Fruit fly (Drosophila melanogaster): ENCODE measurements around the gene CG17147.
A peak's percentile ranks its signal among the peaks of the same experiment; 100 is the strongest.

Gene CG17147

DNA sequence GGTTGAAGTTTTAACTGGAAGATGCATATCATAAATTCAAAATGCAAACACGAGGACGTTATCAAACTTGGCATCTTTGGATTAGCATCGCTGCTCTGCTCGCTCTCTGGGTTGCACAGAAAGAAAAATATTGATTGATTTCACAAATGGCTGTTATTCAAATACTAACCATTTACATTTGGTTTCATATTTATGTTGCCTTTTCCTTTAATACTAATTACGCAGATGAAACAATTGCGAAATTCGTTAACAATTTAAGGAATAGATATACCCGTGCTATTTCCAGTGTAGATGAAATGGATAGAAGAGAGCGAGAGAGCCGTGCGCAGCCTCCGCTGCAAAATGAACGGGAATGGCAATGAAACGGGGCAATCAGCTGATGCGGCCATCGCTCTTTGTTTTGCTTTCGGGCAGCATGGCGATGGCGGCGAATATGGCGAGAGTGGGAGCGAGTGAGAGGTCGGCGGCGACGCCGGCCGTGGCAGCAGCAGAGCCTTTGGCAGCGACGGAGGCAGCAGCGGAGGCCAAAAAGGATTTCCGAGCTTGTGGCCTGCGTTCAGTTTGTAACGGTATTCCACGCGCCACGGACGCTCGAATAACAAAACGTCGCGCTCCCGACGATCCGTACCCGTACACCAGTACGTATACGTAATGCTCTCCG, 23.9 kb downstream of the CG17147 start, which contains the start of gene rdgC (continued):
- TF ChIP-seq CG6683 (GFP tag; optimal IDR thresholded peaks at IDR 0.05): peak; percentile 91
- TF ChIP-seq az2 (GFP tag; optimal IDR thresholded peaks at IDR 0.05): peak; percentile 94
- TF ChIP-seq CG17568 (GFP tag; optimal IDR thresholded peaks at IDR 0.05): peak; percentile 94
- TF ChIP-seq Lim3 (GFP tag; IDR thresholded peaks at IDR 0.05): peak; percentile 93
- peak; percentile 96 for TF ChIP-seq Abd-B (GFP tag; optimal IDR thresholded peaks at IDR 0.05)
- peak; percentile 95 for TF ChIP-seq CG31441 (GFP tag; IDR thresholded peaks at IDR 0.05)
- TF ChIP-seq slou (GFP tag; optimal IDR thresholded peaks at IDR 0.05): peak; percentile 92
- no peak for TF ChIP-seq chinmo (GFP tag; IDR thresholded peaks at IDR 0.05; ENCODE audit: partially characterized antibody)
- TF ChIP-seq CG10959 (GFP tag; IDR thresholded peaks at IDR 0.05): peak; percentile 82
- TF ChIP-seq CG10543 (GFP tag; optimal IDR thresholded peaks at IDR 0.05): peak; percentile 77
- peak; percentile 97 for TF ChIP-seq zfh1 (GFP tag; IDR thresholded peaks at IDR 0.05)
- TF ChIP-seq CG6689 (GFP tag; IDR thresholded peaks at IDR 0.05): peak; percentile 96
- TF ChIP-seq Trl (optimal IDR thresholded peaks at IDR 0.05): peak; percentile 38 to 65
- peak; percentile 95 for TF ChIP-seq Trl (GFP tag; optimal IDR thresholded peaks at IDR 0.05)
- peak; percentile 68 for TF ChIP-seq Usf (GFP tag; optimal IDR thresholded peaks at IDR 0.05)
- peak; percentile 96 for TF ChIP-seq CG4730 (GFP tag; IDR thresholded peaks at IDR 0.05)
- peak; percentile 94 for TF ChIP-seq CG6813 (GFP tag; optimal IDR thresholded peaks at IDR 0.05)
- peak; percentile 85 for TF ChIP-seq CG3407 (GFP tag; optimal IDR thresholded peaks at IDR 0.05)
- peak; percentile 97 for TF ChIP-seq Atf6 (GFP tag; IDR thresholded peaks at IDR 0.05)
- TF ChIP-seq lab (GFP tag; optimal IDR thresholded peaks at IDR 0.05): peak; percentile 98
- TF ChIP-seq CG17829 (tag; optimal IDR thresholded peaks at IDR 0.05): peak; percentile 95
- peak; percentile 94 for TF ChIP-seq ems (GFP tag; optimal IDR thresholded peaks at IDR 0.05)
- TF ChIP-seq Atf-2 (GFP tag; optimal IDR thresholded peaks at IDR 0.05): peak; percentile 91
- TF ChIP-seq sc (optimal IDR thresholded peaks at IDR 0.05): no peak
- TF ChIP-seq sc (GFP tag; optimal IDR thresholded peaks at IDR 0.05): peak; percentile 83
- TF ChIP-seq PHDP (tag; optimal IDR thresholded peaks at IDR 0.05): peak; percentile 96
- TF ChIP-seq ewg (GFP tag; optimal IDR thresholded peaks at IDR 0.05): peak; percentile 96
- peak; percentile 96 for TF ChIP-seq B-H1 (GFP tag; IDR thresholded peaks at IDR 0.05)
- TF ChIP-seq chm (GFP tag; IDR thresholded peaks at IDR 0.05): peak; percentile 93
- TF ChIP-seq ken (GFP tag; IDR thresholded peaks at IDR 0.05): peak; percentile 94
- peak; percentile 95 for TF ChIP-seq nau (GFP tag; optimal IDR thresholded peaks at IDR 0.05)
- TF ChIP-seq jing (GFP tag; optimal IDR thresholded peaks at IDR 0.05): peak; percentile 93
- peak; percentile 96 for TF ChIP-seq pum (GFP tag; optimal IDR thresholded peaks at IDR 0.05)
- TF ChIP-seq CG8290 (GFP tag; optimal IDR thresholded peaks at IDR 0.05): peak; percentile 74
- TF ChIP-seq CG8290 (tag; optimal IDR thresholded peaks at IDR 0.05): peak in 1 of 2 experiments; percentile 99
- TF ChIP-seq CG4707 (GFP tag; optimal IDR thresholded peaks at IDR 0.05): peak; percentile 91
- peak; percentile 95 for TF ChIP-seq Side (GFP tag; optimal IDR thresholded peaks at IDR 0.05)
- peak; percentile 77 for TF ChIP-seq Ets97D (GFP tag; optimal IDR thresholded peaks at IDR 0.05)
- peak; percentile 94 for TF ChIP-seq Dad (GFP tag; optimal IDR thresholded peaks at IDR 0.05)
- TF ChIP-seq CG11093 (GFP tag; IDR thresholded peaks at IDR 0.05): peak; percentile 91
- TF ChIP-seq CG1024 (GFP tag; IDR thresholded peaks at IDR 0.05): peak; percentile 94
- TF ChIP-seq CG33213 (GFP tag; optimal IDR thresholded peaks at IDR 0.05): peak; percentile 94
- peak; percentile 93 for TF ChIP-seq CG9727 (GFP tag; optimal IDR thresholded peaks at IDR 0.05)
- TF ChIP-seq CG12299 (tag; optimal IDR thresholded peaks at IDR 0.05): peak; percentile 93
- no peak for TF ChIP-seq CG6791 (GFP tag; IDR thresholded peaks at IDR 0.05; ENCODE audit: partially characterized antibody)
- peak; percentile 93 for TF ChIP-seq emc (GFP tag; optimal IDR thresholded peaks at IDR 0.05)
- no peak for TF ChIP-seq sna (GFP tag; IDR thresholded peaks at IDR 0.05; ENCODE audit: partially characterized antibody)
- TF ChIP-seq Hand (GFP tag; optimal IDR thresholded peaks at IDR 0.05): peak; percentile 94
- TF ChIP-seq Mad (GFP tag; optimal IDR thresholded peaks at IDR 0.05): peak; percentile 85
- peak; percentile 88 for TF ChIP-seq Optix (GFP tag; IDR thresholded peaks at IDR 0.05)
- peak; percentile 95 for TF ChIP-seq eyg (GFP tag; optimal IDR thresholded peaks at IDR 0.05)

Data from whole organism, embryonic.